Worm (Caenorhabditis elegans): ENCODE data around the gene Y48C3A.12.

DNA sequence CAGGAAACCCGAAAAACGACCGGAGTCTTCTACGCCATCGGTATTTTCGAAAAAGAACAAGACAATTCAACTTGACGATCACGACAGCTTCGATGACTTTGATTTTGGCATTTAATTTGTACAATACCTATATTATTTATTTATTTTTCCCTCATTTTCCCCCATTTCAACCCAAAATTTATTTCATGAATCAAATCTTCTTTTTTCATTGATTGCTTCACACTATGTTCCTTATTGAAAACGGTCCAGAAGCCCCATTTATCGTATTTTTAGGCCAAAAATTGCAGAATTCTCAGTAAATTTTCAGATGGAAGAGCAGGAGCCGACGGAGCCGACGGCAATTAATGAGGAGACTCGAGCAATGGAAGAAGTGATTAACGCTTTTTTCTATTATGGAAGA, 48.0 kb downstream of the Y48C3A.12 start, which contains the start of gene Y48E1C.2:
- TF ChIP-seq fos-1 (tag; optimal IDR thresholded peaks at IDR 0.05): no peak
- no peak for TF ChIP-seq nhr-90 (tag; optimal IDR thresholded peaks at IDR 0.05; ENCODE audit: poor library complexity)
- TF ChIP-seq aly-2 (tag; optimal IDR thresholded peaks at IDR 0.05): no peak
- no peak for TF ChIP-seq snpc-4 (tag; optimal IDR thresholded peaks at IDR 0.05)
- TF ChIP-seq nhr-77 (tag; optimal IDR thresholded peaks at IDR 0.05): no peak
- TF ChIP-seq pag-3 (tag; optimal IDR thresholded peaks at IDR 0.05; ENCODE audit: borderline replicate concordance, insufficient read depth): no peak
- no peak for TF ChIP-seq fkh-10 (GFP tag; optimal IDR thresholded peaks at IDR 0.05)
- no peak for TF ChIP-seq nhr-12 (tag; optimal IDR thresholded peaks at IDR 0.05)
- TF ChIP-seq ets-5 (GFP tag; IDR thresholded peaks at IDR 0.05): no peak
- TF ChIP-seq nhr-28 (tag; optimal IDR thresholded peaks at IDR 0.05): no peak
- no peak for TF ChIP-seq unc-62 (GFP tag; optimal IDR thresholded peaks at IDR 0.05)
- TF ChIP-seq elt-3 (tag; optimal IDR thresholded peaks at IDR 0.05): no peak
- no peak for TF ChIP-seq nhr-237 (tag; optimal IDR thresholded peaks at IDR 0.05)
- no peak for TF ChIP-seq ztf-4 (tag; optimal IDR thresholded peaks at IDR 0.05)
